Fruit fly (Drosophila melanogaster) whole organism, adult: ENCODE measurements around the gene mRpL30.

Experiments
- CG33017 ChIP-seq: fragments of 200-800 bp; sonication (Bioruptor generic); optimal IDR thresholded peaks from 2 replicates; lab custom pipeline; 2018; ENCODE audit warnings: missing biosample characterization, mild to moderate bottlenecking, missing genetic modification characterization, moderate library complexity
- CG7101 ChIP-seq: fragments of 200-800 bp; sonication (Bioruptor generic); optimal IDR thresholded peaks from 2 replicates; lab custom pipeline; 2018; ENCODE audit warnings: missing biosample characterization, mild to moderate bottlenecking, missing genetic modification characterization, moderate library complexity
- cnc ChIP-seq, 2 experiments: fragments of >200 bp; optimal IDR thresholded peaks; 2 replicates each; lab custom pipeline; 2017
- kay ChIP-seq: fragments of 200-800 bp; sonication (Bioruptor generic); peaks from one replicate; lab custom pipeline; 2016; ENCODE audit warnings: missing biosample characterization, missing genetic modification characterization, borderline replicate concordance
- toe ChIP-seq: fragments of 200-800 bp; sonication (Bioruptor generic); optimal IDR thresholded peaks from 2 replicates; lab custom pipeline; 2016; ENCODE audit warnings: missing biosample characterization, missing genetic modification characterization

DNA sequence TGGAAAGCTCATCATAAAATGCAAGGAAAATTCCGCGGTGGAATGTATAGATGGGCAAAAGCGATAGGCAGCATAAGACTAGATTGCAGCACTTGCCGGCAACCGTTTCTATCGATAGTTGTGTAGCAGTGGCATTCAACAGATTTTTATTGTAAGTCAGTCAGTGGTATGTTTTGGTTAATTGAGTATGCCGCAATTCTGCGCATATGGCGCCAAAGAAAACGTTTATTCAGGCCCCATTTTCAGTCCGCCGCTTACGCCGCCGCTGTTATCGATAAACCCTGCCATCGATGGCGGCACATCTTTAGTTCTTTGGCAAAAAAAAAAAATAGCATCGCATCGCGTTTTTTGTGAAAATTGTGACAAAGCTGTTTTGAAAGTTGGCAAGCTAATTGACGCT, 2.1 kb downstream of the mRpL30 start, which contains the start of the genes Cbp80 and Torsin:
- no peak for TF ChIP-seq cnc (optimal IDR thresholded peaks at IDR 0.05; lab: Kevin White, UChicago)
- no peak for TF ChIP-seq kay
- TF ChIP-seq CG33017 (tag; lab: Kevin White, UChicago), result no peak
- TF ChIP-seq CG7101, result no peak
- TF ChIP-seq toe (GFP tag; lab: Kevin White, UChicago), result no peak
